Worm (Caenorhabditis elegans) whole organism, L4 larva: ENCODE data around the gene ZK856.6.

ENCODE experiments used
- F49E8.2 ChIP-seq: sonication (generic microtip); optimal IDR thresholded peaks from 2 replicates; lab custom pipeline; 2016; ENCODE audit warnings: missing compliant biosample characterization, mild to moderate bottlenecking, missing genetic modification characterization, borderline replicate concordance
- R02D3.7 ChIP-seq: fragments of 150-350 bp; sonication (generic microtip); optimal IDR thresholded peaks from 3 replicates; lab custom pipeline; 2014; ENCODE audit warnings: missing biosample characterization, missing genetic modification characterization
- T20F7.1 ChIP-seq: fragments of 200-800 bp; sonication (Bioruptor generic); optimal IDR thresholded peaks from 2 replicates; lab custom pipeline; 2018; ENCODE audit warnings: mild to moderate bottlenecking, missing genetic modification characterization, missing compliant biosample characterization
- T26A8.4 ChIP-seq: fragments of 200-800 bp; sonication (Bioruptor generic); IDR thresholded peaks from 2 replicates; pipeline ENCODE4 v1.3.6; 2022; ENCODE audit warnings: missing genetic modification characterization, missing compliant biosample characterization
- Y5F2A.4 ChIP-seq: fragments of 200-800 bp; sonication (Bioruptor generic); optimal IDR thresholded peaks from 2 replicates; lab custom pipeline; 2018; ENCODE audit warnings: mild to moderate bottlenecking, missing genetic modification characterization, missing compliant biosample characterization
- ZK337.2 ChIP-seq: fragments of 200-800 bp; sonication (Bioruptor generic); IDR thresholded peaks from 2 replicates; pipeline ENCODE4 v1.3.6; 2022; ENCODE audit warnings: missing genetic modification reagents, missing genetic modification characterization, missing compliant biosample characterization
- aha-1 ChIP-seq: fragments of 150-350 bp; peaks from one replicate; lab custom pipeline; 2014; ENCODE audit warnings: missing biosample characterization, missing genetic modification characterization
- attf-4 ChIP-seq: sonication (generic microtip); optimal IDR thresholded peaks from 3 replicates; lab custom pipeline; 2017; ENCODE audit warnings: missing biosample characterization, missing genetic modification characterization
- ceh-28 ChIP-seq: fragments of 150-350 bp; optimal IDR thresholded peaks from 2 replicates; lab custom pipeline; 2014; ENCODE audit warnings: missing biosample characterization, missing genetic modification reagents, missing genetic modification characterization
- ceh-44 ChIP-seq: fragments of 200-800 bp; sonication (Bioruptor generic); IDR thresholded peaks from 2 replicates; pipeline ENCODE4 v1.3.6; 2022; ENCODE audit warnings: missing genetic modification reagents, missing genetic modification characterization, missing compliant biosample characterization
- ceh-62 ChIP-seq: sonication (generic microtip); optimal IDR thresholded peaks from 2 replicates; lab custom pipeline; 2017; ENCODE audit warnings: missing biosample characterization, missing genetic modification characterization
- daf-12 ChIP-seq: fragments of 150-350 bp; optimal IDR thresholded peaks from 2 replicates; lab custom pipeline; 2014; ENCODE audit warnings: missing biosample characterization, missing genetic modification reagents, missing genetic modification characterization
- daf-16 ChIP-seq, 3 experiments: sonication (generic microtip); optimal IDR thresholded peaks; 2 replicates each; lab custom pipeline; 2016 to 2017; ENCODE audit warnings: missing genetic modification characterization in 3 of 3, missing genetic modification reagents in 3 of 3, mild to moderate bottlenecking in 2 of 3, missing compliant biosample characterization in 2 of 3, missing biosample characterization in 1 of 3, moderate library complexity in 1 of 3
- daf-19 ChIP-seq: fragments of 200-800 bp; sonication (Bioruptor generic); conservative IDR thresholded peaks from 2 replicates; pipeline ENCODE4 v1.3.6; 2022; ENCODE audit warnings: missing genetic modification characterization, missing compliant biosample characterization
- dmd-8 ChIP-seq: fragments of 200-800 bp; sonication (Bioruptor generic); IDR thresholded peaks from 2 replicates; pipeline ENCODE4 v1.3.6; 2022; ENCODE audit warnings: missing genetic modification characterization, missing compliant biosample characterization
- duxl-1 ChIP-seq: sonication (generic microtip); optimal IDR thresholded peaks from 2 replicates; lab custom pipeline; 2016; ENCODE audit warnings: mild to moderate bottlenecking, missing genetic modification characterization, moderate library complexity, missing compliant biosample characterization; ENCODE audit not compliant: poor library complexity
- dve-1 ChIP-seq: sonication (generic microtip); optimal IDR thresholded peaks from 2 replicates; lab custom pipeline; 2017; ENCODE audit warnings: antibody characterized with exemption, mild to moderate bottlenecking, missing genetic modification characterization, missing compliant biosample characterization; ENCODE audit not compliant: insufficient read depth
- egl-43 ChIP-seq: fragments of 200-800 bp; sonication (Bioruptor generic); IDR thresholded peaks from 2 replicates; pipeline ENCODE4 v1.3.6; 2022; ENCODE audit warnings: missing genetic modification reagents, missing genetic modification characterization, missing compliant biosample characterization
- fos-1 ChIP-seq: fragments of 150-350 bp; optimal IDR thresholded peaks from 2 replicates; lab custom pipeline; 2014; ENCODE audit warnings: missing biosample characterization, missing genetic modification characterization
- hif-1 ChIP-seq, 2 experiments: sonication (generic microtip); optimal IDR thresholded peaks; 2 replicates each; lab custom pipeline; 2016 to 2017; ENCODE audit warnings: missing compliant biosample characterization in 2 of 2, missing genetic modification characterization in 2 of 2, missing genetic modification reagents in 2 of 2, missing genotype in 2 of 2, mild to moderate bottlenecking in 1 of 2
- hlh-11 ChIP-seq: fragments of 200-800 bp; sonication (Bioruptor generic); optimal IDR thresholded peaks from 2 replicates; lab custom pipeline; 2018; ENCODE audit warnings: mild to moderate bottlenecking, missing genetic modification characterization, missing compliant biosample characterization
- hlh-30 ChIP-seq: sonication (generic microtip); optimal IDR thresholded peaks from 2 replicates; lab custom pipeline; 2017; ENCODE audit warnings: antibody characterized with exemption, mild to moderate bottlenecking, missing genetic modification characterization, missing compliant biosample characterization; ENCODE audit not compliant: insufficient read depth
- lin-15B ChIP-seq: fragments of 150-350 bp; sonication (generic microtip); optimal IDR thresholded peaks from 3 replicates; lab custom pipeline; 2014; ENCODE audit warnings: missing biosample characterization, missing genetic modification characterization
- lsy-2 ChIP-seq, 2 experiments: fragments of 150-350 bp in 1 of 2; sonication (generic microtip) in 1 of 2; optimal IDR thresholded peaks; 2 replicates each; lab custom pipeline; 2014 to 2017; ENCODE audit warnings: missing biosample characterization in 2 of 2, missing genetic modification characterization in 2 of 2
- madf-9 ChIP-seq: fragments of 200-800 bp; sonication (Bioruptor generic); conservative IDR thresholded peaks from 2 replicates; pipeline ENCODE4 v1.3.6; 2022; ENCODE audit warnings: missing genetic modification reagents, missing genetic modification characterization, missing compliant biosample characterization
- mdl-1 ChIP-seq, 2 experiments: fragments of 150-350 bp in 1 of 2; sonication (generic microtip) in 1 of 2; optimal IDR thresholded peaks; 2 replicates each; lab custom pipeline; 2014 to 2017; ENCODE audit warnings: missing biosample characterization in 2 of 2, missing genetic modification characterization in 2 of 2
- mxl-2 ChIP-seq: fragments of 200-800 bp; sonication (Bioruptor generic); conservative IDR thresholded peaks from 2 replicates; pipeline ENCODE4 v1.3.6; 2022; ENCODE audit warnings: missing genetic modification reagents, missing genetic modification characterization, missing compliant biosample characterization
- mxl-3 ChIP-seq: fragments of 200-800 bp; sonication (Bioruptor generic); optimal IDR thresholded peaks from 2 replicates; lab custom pipeline; 2018; ENCODE audit warnings: mild to moderate bottlenecking, missing genetic modification characterization, missing compliant biosample characterization
- nhr-111 ChIP-seq: fragments of 200-800 bp; sonication (Bioruptor generic); optimal IDR thresholded peaks from 2 replicates; lab custom pipeline; 2018; ENCODE audit warnings: mild to moderate bottlenecking, missing genetic modification characterization, missing compliant biosample characterization
- nhr-28 ChIP-seq: fragments of 150-350 bp; optimal IDR thresholded peaks from 2 replicates; lab custom pipeline; 2014; ENCODE audit warnings: missing biosample characterization, missing genetic modification characterization
- nhr-48 ChIP-seq: sonication (generic microtip); optimal IDR thresholded peaks from 2 replicates; lab custom pipeline; 2016; ENCODE audit warnings: mild to moderate bottlenecking, missing genetic modification characterization, missing compliant biosample characterization
- php-3 ChIP-seq: fragments of 200-800 bp; sonication (Bioruptor generic); IDR thresholded peaks from 2 replicates; pipeline ENCODE4 v1.3.6; 2022; ENCODE audit warnings: missing genetic modification reagents, missing genetic modification characterization, missing compliant biosample characterization
- pqm-1 ChIP-seq: sonication (generic microtip); optimal IDR thresholded peaks from 2 replicates; lab custom pipeline; 2017; ENCODE audit warnings: missing biosample characterization, missing genetic modification characterization
- sdz-12 ChIP-seq: fragments of 200-800 bp; sonication (Bioruptor generic); optimal IDR thresholded peaks from 2 replicates; lab custom pipeline; 2018; ENCODE audit warnings: mild to moderate bottlenecking, missing genetic modification characterization, missing compliant biosample characterization
- skn-1 ChIP-seq: fragments of 150-350 bp; optimal IDR thresholded peaks from 2 replicates; lab custom pipeline; 2014; ENCODE audit warnings: missing biosample characterization, missing genetic modification characterization
- snpc-4 ChIP-seq: fragments of 150-350 bp; optimal IDR thresholded peaks from 2 replicates; lab custom pipeline; 2014; ENCODE audit warnings: missing biosample characterization, missing genetic modification characterization
- spr-3 ChIP-seq: fragments of 200-800 bp; sonication (Bioruptor generic); optimal IDR thresholded peaks from 2 replicates; lab custom pipeline; 2018; ENCODE audit warnings: mild to moderate bottlenecking, missing genetic modification characterization, missing compliant biosample characterization
- tag-97 ChIP-seq: fragments of 200-800 bp; sonication (Bioruptor generic); IDR thresholded peaks from 2 replicates; pipeline ENCODE4 v1.3.6; 2022; ENCODE audit warnings: missing genetic modification characterization, missing compliant biosample characterization
- tra-1 ChIP-seq: fragments of 200-800 bp; sonication (Bioruptor generic); IDR thresholded peaks from 2 replicates; pipeline ENCODE4 v1.3.6; 2022; ENCODE audit warnings: missing genetic modification reagents, missing genetic modification characterization, missing compliant biosample characterization
- unc-62 ChIP-seq, 3 experiments: fragments of 150-350 bp in 1 of 3; sonication (generic microtip); optimal IDR thresholded peaks in 2 of 3; peaks in 1 of 3; 1 replicate in 1 of 3; 2 replicates in 2 of 3; lab custom pipeline; 2014 to 2017; ENCODE audit warnings: missing biosample characterization in 3 of 3, missing genetic modification characterization in 3 of 3, missing genetic modification reagents in 3 of 3, missing genotype in 1 of 3
- zip-2 ChIP-seq: fragments of 150-350 bp; optimal IDR thresholded peaks from 2 replicates; lab custom pipeline; 2014; ENCODE audit warnings: missing biosample characterization, missing genetic modification characterization

Gene ZK856.6

DNA sequence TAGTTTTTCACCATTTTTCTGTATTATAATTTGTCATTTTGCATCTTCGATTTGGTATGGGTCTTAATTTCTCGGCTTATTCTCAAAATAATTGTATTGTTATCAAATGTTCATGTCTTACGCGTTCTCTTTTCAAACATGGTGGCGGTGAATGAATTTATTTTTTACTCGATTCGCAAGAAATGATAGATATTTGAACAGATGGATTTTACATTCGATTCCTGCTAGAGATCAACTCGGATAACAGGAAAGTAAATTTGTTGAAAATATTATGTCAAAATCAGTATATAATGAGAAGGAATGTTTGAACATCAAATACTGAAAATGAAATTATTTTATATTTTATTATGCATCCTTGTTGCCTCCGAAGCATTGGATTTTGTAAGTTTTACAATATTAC, 15.5 kb upstream of the ZK856.6 start, which contains the start of gene ZK856.4:
Gene ZK856.4, plus strand, starts transcription at position 301 of the 400 bp plus-strand sequence.
- no peak for TF ChIP-seq zip-2 (tag; lab: Kevin White, UChicago)
- no peak for TF ChIP-seq spr-3
- TF ChIP-seq snpc-4 (tag; lab: Kevin White, UChicago), result no peak
- TF ChIP-seq madf-9, result no peak
- no peak for TF ChIP-seq egl-43
- no peak for TF ChIP-seq nhr-111 (GFP tag; lab: Kevin White, UChicago)
- TF ChIP-seq lsy-2 (tag; optimal IDR thresholded peaks at IDR 0.05; lab: Kevin White, UChicago), result no peak
- TF ChIP-seq T20F7.1, result no peak

DNA sequence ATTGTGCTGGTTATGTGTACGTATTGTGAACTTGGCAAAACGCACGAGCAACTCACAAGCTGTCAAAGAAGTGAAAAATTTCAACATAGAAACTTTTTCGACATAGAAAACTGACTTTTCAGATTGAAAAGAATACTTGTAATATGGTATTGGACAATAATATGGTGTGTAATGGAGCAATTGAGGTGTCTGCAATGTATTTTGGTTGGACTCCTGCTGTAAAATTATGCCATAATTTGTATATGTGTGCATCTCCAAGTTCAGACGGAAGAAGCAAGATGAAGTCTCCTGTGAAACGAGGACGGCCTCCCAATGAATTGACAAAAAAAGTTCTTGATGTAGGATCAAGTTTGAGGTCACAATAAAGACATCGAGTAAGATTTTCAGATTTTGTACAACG, 14.7 kb upstream of the ZK856.6 start:
- TF ChIP-seq unc-62 (GFP tag; optimal IDR thresholded peaks at IDR 0.05 in 1 of 2; lab: Kevin White, UChicago) (peak in 1 of 2 experiments; percentile 77), unc-62 (tag; optimal IDR thresholded peaks at IDR 0.05; lab: Kevin White, UChicago) (no peak), mxl-3 (GFP tag; lab: Kevin White, UChicago) (no peak), ceh-44 (GFP tag; lab: Robert Waterston, UW) (no peak), aha-1 (peak; percentile 66)

- TF ChIP-seq hlh-11 (tag; lab: Kevin White, UChicago), result no peak
- peak in 1 of 2 experiments; percentile 90 for TF ChIP-seq unc-62 (GFP tag; optimal IDR thresholded peaks at IDR 0.05 in 1 of 2; lab: Kevin White, UChicago)
- TF ChIP-seq unc-62 (tag; optimal IDR thresholded peaks at IDR 0.05; lab: Kevin White, UChicago), result no peak
- TF ChIP-seq sdz-12, result no peak
Measured at ce11 chrV:10185719-10186118, 12.8 kb upstream of the ZK856.6 start, which contains the start of gene ZK856.18. Gene ZK856.18, minus strand, starts transcription at chrV:10186007.

- TF ChIP-seq duxl-1 (tag; lab: Kevin White, UChicago) (no peak), mxl-3 (GFP tag; lab: Kevin White, UChicago) (peak; percentile 73), hlh-30 (tag; lab: Kevin White, UChicago) (peak; percentile 21), nhr-28 (peak; percentile 59), pqm-1 (tag; lab: Kevin White, UChicago) (peak; percentile 76), daf-16 (GFP tag; optimal IDR thresholded peaks at IDR 0.05; lab: Kevin White, UChicago) (no peak), daf-16 (tag; optimal IDR thresholded peaks at IDR 0.05; lab: Kevin White, UChicago) (peak; percentile 69), mdl-1 (tag; optimal IDR thresholded peaks at IDR 0.05; lab: Kevin White, UChicago) (peak in 1 of 2 experiments; percentile 37), lin-15B (no peak), daf-12 (tag; lab: Kevin White, UChicago) (no peak), tra-1 (peak; percentile 34; the same call in 1 of the 2 replicates), hlh-11 (tag; lab: Kevin White, UChicago) (peak; percentile 85), fos-1 (no peak), daf-19 (GFP tag; lab: Robert Waterston, UW) (no peak), nhr-48 (tag; lab: Kevin White, UChicago) (peak; percentile 3), dve-1 (tag; lab: Kevin White, UChicago) (peak; percentile 67), php-3 (peak; percentile 95)
- TF ChIP-seq, all 104 proteins: peak for 11
Measured at ce11 chrV:10190081-10190556, 8.4 kb upstream of the ZK856.6 start, which contains the start of gene ZK856.5. Gene ZK856.5, minus strand, starts transcription at chrV:10190131.

ce11 chrV:10191242-10191641, 7.2 kb upstream of the ZK856.6 start:
- TF ChIP-seq lin-15B (no peak), T26A8.4 (no peak), pqm-1 (tag; lab: Kevin White, UChicago) (peak; percentile 11), unc-62 (GFP tag; optimal IDR thresholded peaks at IDR 0.05 in 1 of 2; lab: Kevin White, UChicago) (peak in 1 of 2 experiments; percentile 13), unc-62 (tag; optimal IDR thresholded peaks at IDR 0.05; lab: Kevin White, UChicago) (no peak), mxl-2 (GFP tag; lab: Robert Waterston, UW) (no peak), skn-1 (tag; lab: Kevin White, UChicago) (no peak), ceh-62 (tag; lab: Kevin White, UChicago) (no peak), ZK337.2 (GFP tag; lab: Robert Waterston, UW) (no peak), F49E8.2 (no peak), attf-4 (tag; lab: Kevin White, UChicago) (no peak), tag-97 (GFP tag; lab: Robert Waterston, UW) (no peak), T20F7.1 (no peak), hif-1 (tag; optimal IDR thresholded peaks at IDR 0.05; lab: Kevin White, UChicago) (no peak), dmd-8 (no peak), Y5F2A.4 (GFP tag; lab: Kevin White, UChicago) (no peak), php-3 (peak; percentile 14; the same call in 1 of the 2 replicates), zip-2 (tag; lab: Kevin White, UChicago) (no peak), ceh-28 (tag; lab: Kevin White, UChicago) (no peak), duxl-1 (tag; lab: Kevin White, UChicago) (no peak), aha-1 (peak; percentile 41), R02D3.7 (tag; lab: Kevin White, UChicago) (no peak)
